Worm (Caenorhabditis elegans): Measurements from ENCODE around the gene C36B7.2.

DNA sequence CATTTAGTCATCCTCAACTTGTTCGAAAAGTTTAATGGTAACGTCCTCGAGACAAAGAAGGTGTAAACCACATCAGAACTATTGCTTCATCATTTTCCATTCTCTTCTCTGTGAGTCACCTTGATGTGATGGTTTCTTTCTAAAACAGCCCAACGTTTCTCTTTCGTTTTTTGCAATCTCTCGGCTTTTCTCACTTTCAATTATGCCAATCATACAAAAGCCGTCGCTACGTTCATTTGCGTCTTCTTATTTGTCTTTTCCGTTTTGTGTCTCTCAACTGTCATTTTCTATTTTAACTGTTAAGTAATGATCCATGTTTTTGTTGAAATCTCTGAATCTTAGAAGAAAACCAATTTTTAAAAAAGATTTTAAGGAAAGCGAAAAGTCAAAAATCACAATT lies 48.8 kb upstream of the C36B7.2 start, which contains the start of gene B0403.5:
- TF ChIP-seq ama-1 (optimal IDR thresholded peaks at IDR 0.05) (no peak), pes-1 (GFP tag; IDR thresholded peaks at IDR 0.05) (no peak), hmg-4 (GFP tag; optimal IDR thresholded peaks at IDR 0.05) (no peak)
